Worm (Caenorhabditis elegans): ENCODE results near the gene F01E11.3.

The F01E11.3 gene

ce11 chrX:6971301-6971700 is 4.1 kb downstream of the F01E11.3 start:
- TF ChIP-seq med-1 (GFP tag; optimal IDR thresholded peaks at IDR 0.05; ENCODE audit: insufficient read depth) (no peak), flt-1 (GFP tag; IDR thresholded peaks at IDR 0.05) (no peak), ref-1 (GFP tag; conservative IDR thresholded peaks at IDR 0.05) (no peak), ztf-29 (GFP tag; IDR thresholded peaks at IDR 0.05) (no peak), ztf-23 (GFP tag; IDR thresholded peaks at IDR 0.05) (no peak), tab-1 (GFP tag; IDR thresholded peaks at IDR 0.05) (no peak), T22C8.4 (GFP tag; IDR thresholded peaks at IDR 0.05) (no peak)

- TF ChIP-seq klf-2 (GFP tag; conservative IDR thresholded peaks at IDR 0.05) (no peak), cog-1 (tag; optimal IDR thresholded peaks at IDR 0.05) (no peak), ztf-29 (GFP tag; IDR thresholded peaks at IDR 0.05) (no peak), flt-1 (GFP tag; IDR thresholded peaks at IDR 0.05) (no peak), tab-1 (GFP tag; IDR thresholded peaks at IDR 0.05) (no peak), med-1 (GFP tag; optimal IDR thresholded peaks at IDR 0.05; ENCODE audit: insufficient read depth) (no peak), ref-1 (GFP tag; conservative IDR thresholded peaks at IDR 0.05) (no peak), T22C8.4 (GFP tag; IDR thresholded peaks at IDR 0.05) (no peak), ztf-23 (GFP tag; IDR thresholded peaks at IDR 0.05) (no peak)
Measured at ce11 chrX:6988212-6988611, 21.1 kb downstream of the F01E11.3 start.

DNA sequence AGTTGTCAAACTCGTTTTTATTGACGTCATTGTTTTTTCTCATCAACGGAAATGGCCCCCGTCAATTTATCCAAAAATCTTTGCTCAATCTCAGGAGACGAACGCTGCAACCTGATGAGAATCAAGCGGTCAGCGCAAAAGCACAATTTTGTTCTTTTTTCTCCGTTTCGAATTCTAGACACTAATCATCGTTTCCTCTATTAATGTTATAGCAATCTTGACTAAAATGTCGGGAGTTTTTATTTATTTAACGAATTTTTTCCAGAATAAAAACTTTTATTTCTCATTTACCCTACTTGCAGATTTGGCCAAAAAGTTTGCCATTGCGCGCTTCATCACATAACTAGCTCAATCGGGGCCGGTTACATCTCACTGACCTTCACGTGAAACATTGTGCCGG is 22.2 kb downstream of the F01E11.3 start, which contains the start of gene F01E11.18:
Gene F01E11.18 (plus strand): TSS at position 301 of the 400 bp plus-strand sequence.
- TF ChIP-seq cog-1 (tag; optimal IDR thresholded peaks at IDR 0.05) (no peak), ztf-23 (GFP tag; IDR thresholded peaks at IDR 0.05) (no peak), flt-1 (GFP tag; IDR thresholded peaks at IDR 0.05) (no peak), T22C8.4 (GFP tag; IDR thresholded peaks at IDR 0.05) (no peak), klf-2 (GFP tag; conservative IDR thresholded peaks at IDR 0.05) (no peak), med-1 (GFP tag; optimal IDR thresholded peaks at IDR 0.05; ENCODE audit: insufficient read depth) (no peak), tab-1 (GFP tag; IDR thresholded peaks at IDR 0.05) (no peak), ref-1 (GFP tag; conservative IDR thresholded peaks at IDR 0.05) (no peak), ztf-29 (GFP tag; IDR thresholded peaks at IDR 0.05) (no peak)

ce11 chrX:6991427-6991826 is 24.3 kb downstream of the F01E11.3 start, which contains the start of gene ugt-57:
Gene ugt-57 (plus strand): TSS chrX:6991727.
- TF ChIP-seq ztf-23 (GFP tag; IDR thresholded peaks at IDR 0.05) (no peak), med-1 (GFP tag; optimal IDR thresholded peaks at IDR 0.05; ENCODE audit: insufficient read depth) (no peak), ref-1 (GFP tag; conservative IDR thresholded peaks at IDR 0.05) (no peak), klf-2 (GFP tag; conservative IDR thresholded peaks at IDR 0.05) (no peak), cog-1 (tag; optimal IDR thresholded peaks at IDR 0.05) (no peak), T22C8.4 (GFP tag; IDR thresholded peaks at IDR 0.05) (no peak), ztf-29 (GFP tag; IDR thresholded peaks at IDR 0.05) (no peak)

- no peak for TF ChIP-seq klf-2 (GFP tag; conservative IDR thresholded peaks at IDR 0.05)
- TF ChIP-seq ztf-29 (GFP tag; IDR thresholded peaks at IDR 0.05), result no peak
- no peak for TF ChIP-seq med-1 (GFP tag; optimal IDR thresholded peaks at IDR 0.05; ENCODE audit: insufficient read depth)
- no peak for TF ChIP-seq tab-1 (GFP tag; IDR thresholded peaks at IDR 0.05)
- no peak for TF ChIP-seq cog-1 (tag; optimal IDR thresholded peaks at IDR 0.05)
Measured at ce11 chrX:6996448-6996847, 29.3 kb downstream of the F01E11.3 start, which contains the start of the genes F01E11.20 and tsp-16. Gene F01E11.20 (minus strand): TSS chrX:6996548. Gene tsp-16 (minus strand): TSS chrX:6996620.

- TF ChIP-seq flt-1 (GFP tag; IDR thresholded peaks at IDR 0.05), result no peak
- no peak for TF ChIP-seq cog-1 (tag; optimal IDR thresholded peaks at IDR 0.05)
- TF ChIP-seq T22C8.4 (GFP tag; IDR thresholded peaks at IDR 0.05), result no peak
- TF ChIP-seq med-1 (GFP tag; optimal IDR thresholded peaks at IDR 0.05; ENCODE audit: insufficient read depth), result no peak
- TF ChIP-seq klf-2 (GFP tag; conservative IDR thresholded peaks at IDR 0.05), result no peak
- TF ChIP-seq ztf-29 (GFP tag; IDR thresholded peaks at IDR 0.05), result no peak
- TF ChIP-seq ref-1 (GFP tag; conservative IDR thresholded peaks at IDR 0.05), result no peak
- no peak for TF ChIP-seq tab-1 (GFP tag; IDR thresholded peaks at IDR 0.05)
Measured at ce11 chrX:7001933-7002332, 34.8 kb downstream of the F01E11.3 start.

DNA sequence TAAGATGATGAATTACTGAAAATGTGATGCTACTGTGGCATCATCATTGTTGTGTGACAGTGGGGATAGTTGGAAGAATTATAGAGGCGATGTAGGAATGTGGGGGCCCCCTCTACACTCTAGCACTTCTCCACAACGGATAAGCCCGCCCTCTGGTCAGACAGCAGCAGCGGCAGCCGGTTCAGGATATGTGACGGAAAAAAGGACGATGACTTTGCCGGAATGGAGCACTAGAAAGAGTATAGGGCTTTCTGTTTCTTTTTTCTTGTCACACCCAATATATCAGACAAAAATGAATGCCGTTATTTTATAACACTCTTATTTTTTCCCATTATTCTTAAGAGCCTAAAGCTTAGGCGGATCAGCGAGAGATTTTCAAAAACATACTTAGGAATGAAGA is 38.3 kb downstream of the F01E11.3 start, which contains the start of gene tyra-2:
Gene tyra-2 (minus strand): TSS at position 101 of the 400 bp plus-strand sequence.
- TF ChIP-seq ztf-23 (GFP tag; IDR thresholded peaks at IDR 0.05) (no peak), cog-1 (tag; optimal IDR thresholded peaks at IDR 0.05) (no peak), flt-1 (GFP tag; IDR thresholded peaks at IDR 0.05) (no peak), T22C8.4 (GFP tag; IDR thresholded peaks at IDR 0.05) (no peak), med-1 (GFP tag; optimal IDR thresholded peaks at IDR 0.05; ENCODE audit: insufficient read depth) (no peak), klf-2 (GFP tag; conservative IDR thresholded peaks at IDR 0.05) (no peak), tab-1 (GFP tag; IDR thresholded peaks at IDR 0.05) (no peak), ref-1 (GFP tag; conservative IDR thresholded peaks at IDR 0.05) (no peak), ztf-29 (GFP tag; IDR thresholded peaks at IDR 0.05) (no peak)

- TF ChIP-seq flt-1 (GFP tag; IDR thresholded peaks at IDR 0.05) (no peak), ztf-23 (GFP tag; IDR thresholded peaks at IDR 0.05) (no peak), T22C8.4 (GFP tag; IDR thresholded peaks at IDR 0.05) (no peak), cog-1 (tag; optimal IDR thresholded peaks at IDR 0.05) (no peak), tab-1 (GFP tag; IDR thresholded peaks at IDR 0.05) (no peak), ref-1 (GFP tag; conservative IDR thresholded peaks at IDR 0.05) (no peak), ztf-29 (GFP tag; IDR thresholded peaks at IDR 0.05) (no peak), klf-2 (GFP tag; conservative IDR thresholded peaks at IDR 0.05) (no peak), med-1 (GFP tag; optimal IDR thresholded peaks at IDR 0.05; ENCODE audit: insufficient read depth) (no peak)
Measured at ce11 chrX:7005919-7006318, 38.8 kb downstream of the F01E11.3 start.

DNA sequence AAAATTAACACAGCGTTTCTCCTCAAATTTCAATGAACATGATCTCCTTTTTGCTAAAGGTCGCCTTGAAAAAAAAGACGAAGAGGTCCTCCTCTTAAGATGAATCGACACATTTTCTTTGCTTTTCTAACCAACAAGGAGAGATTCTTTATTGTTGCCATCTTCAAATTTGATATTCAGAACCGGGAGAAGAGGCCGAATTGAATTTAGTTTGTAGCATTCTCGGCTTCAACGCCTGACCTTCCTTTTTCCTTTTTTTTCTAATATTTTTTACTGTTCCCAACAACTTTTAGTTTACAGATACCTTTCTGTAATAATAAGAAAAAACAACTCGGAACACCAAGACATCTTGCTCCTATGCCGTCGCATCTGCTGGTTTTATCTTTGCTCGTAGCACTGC is 52.6 kb downstream of the F01E11.3 start, which contains the start of gene cah-5:
Gene cah-5 (plus strand): TSS at position 301 of the 400 bp plus-strand sequence.
- TF ChIP-seq T22C8.4 (GFP tag; IDR thresholded peaks at IDR 0.05) (no peak), klf-2 (GFP tag; conservative IDR thresholded peaks at IDR 0.05) (no peak)

DNA sequence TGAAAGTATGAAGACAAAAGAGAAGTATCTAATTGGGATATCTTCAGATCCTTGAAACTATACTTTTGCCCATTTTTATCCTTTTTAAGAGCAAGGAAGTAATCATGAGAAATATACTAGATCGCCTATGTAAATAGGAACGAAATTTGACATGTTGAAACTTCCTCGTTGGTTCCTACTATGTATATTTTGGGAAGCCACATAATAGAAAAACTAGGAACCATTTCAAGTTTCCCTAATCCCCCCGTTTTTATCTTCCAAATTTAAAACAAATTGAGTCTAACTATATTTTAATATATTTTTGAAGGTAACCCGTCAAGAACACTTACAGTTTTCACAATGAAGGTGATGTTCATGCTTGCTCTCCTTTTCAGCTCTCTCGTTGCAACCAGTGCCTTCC is 61.7 kb downstream of the F01E11.3 start, which contains the start of gene flp-26:
Gene flp-26 (plus strand): TSS at position 301 of the 400 bp plus-strand sequence.
- TF ChIP-seq ztf-23 (GFP tag; IDR thresholded peaks at IDR 0.05), result no peak
- no peak for TF ChIP-seq T22C8.4 (GFP tag; IDR thresholded peaks at IDR 0.05)
